Fruit fly (Drosophila melanogaster): ENCODE measurements around the gene Pmvk.

The Pmvk gene

DNA sequence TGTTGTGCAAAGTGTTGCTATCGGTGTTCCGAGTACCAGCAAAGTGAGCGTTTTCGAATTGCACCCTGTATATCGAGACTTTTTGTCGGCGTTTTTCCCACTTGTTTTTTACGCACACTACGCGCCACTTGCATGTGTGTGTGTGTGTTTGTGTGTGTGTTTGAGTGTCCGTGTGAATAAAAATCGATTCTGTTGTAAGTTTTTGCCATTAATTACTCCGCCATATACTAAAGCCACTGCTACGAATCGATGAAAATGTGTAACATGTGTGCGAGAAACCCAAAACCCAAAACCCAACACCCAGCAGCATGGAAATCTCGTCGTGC, 7.1 kb upstream of the Pmvk start (continued):
- TF ChIP-seq sna (GFP tag; IDR thresholded peaks at IDR 0.05; ENCODE audit: partially characterized antibody) (0 out of 2 replicates have a peak, but pooled peaks have one; percentile 8), NfI (GFP tag; optimal IDR thresholded peaks at IDR 0.05) (no peak), CG8290 (GFP tag; optimal IDR thresholded peaks at IDR 0.05) (no peak), CG8290 (tag; optimal IDR thresholded peaks at IDR 0.05) (no peak), Aef1 (GFP tag; IDR thresholded peaks at IDR 0.05) (0 out of 3 replicates have a peak, but pooled peaks have one; percentile 8), corto (GFP tag; optimal IDR thresholded peaks at IDR 0.05) (no peak), CG16813 (GFP tag; IDR thresholded peaks at IDR 0.05; ENCODE audit: partially characterized antibody) (no peak), HLH4C (GFP tag; IDR thresholded peaks at IDR 0.05; ENCODE audit: partially characterized antibody) (no peak), nau (GFP tag; optimal IDR thresholded peaks at IDR 0.05) (no peak), ATbp (GFP tag; optimal IDR thresholded peaks at IDR 0.05) (no peak), CG2129 (GFP tag; IDR thresholded peaks at IDR 0.05; ENCODE audit: partially characterized antibody) (no peak), Nf-YB (GFP tag; optimal IDR thresholded peaks at IDR 0.05) (no peak), hbn (GFP tag; IDR thresholded peaks at IDR 0.05; ENCODE audit: partially characterized antibody) (no peak), Bdp1 (GFP tag; optimal IDR thresholded peaks at IDR 0.05) (no peak), crp (GFP tag; optimal IDR thresholded peaks at IDR 0.05) (no peak), CTCF (GFP tag; optimal IDR thresholded peaks at IDR 0.05) (no peak), Ets65A (GFP tag) (no peak), bowl (GFP tag; IDR thresholded peaks at IDR 0.05) (no peak), chn (GFP tag; optimal IDR thresholded peaks at IDR 0.05) (no peak), CG9817 (tag; optimal IDR thresholded peaks at IDR 0.05) (no peak), Side (GFP tag; optimal IDR thresholded peaks at IDR 0.05) (no peak), Dp (GFP tag; optimal IDR thresholded peaks at IDR 0.05) (no peak), CG2199 (GFP tag; IDR thresholded peaks at IDR 0.05) (0 out of 3 replicates have a peak, but pooled peaks have one; percentile 10), CG14050 (GFP tag; IDR thresholded peaks at IDR 0.05) (no peak), CG9215 (GFP tag; IDR thresholded peaks at IDR 0.05) (no peak), Drgx (GFP tag; IDR thresholded peaks at IDR 0.05) (0 out of 2 replicates have a peak, but pooled peaks have one; percentile 3), CG10462 (GFP tag; optimal IDR thresholded peaks at IDR 0.05) (no peak), her (GFP tag; optimal IDR thresholded peaks at IDR 0.05) (no peak), CG15479 (GFP tag; optimal IDR thresholded peaks at IDR 0.05) (no peak), rib (GFP tag; IDR thresholded peaks at IDR 0.05) (no peak), cas (GFP tag; IDR thresholded peaks at IDR 0.05) (no peak), prd (optimal IDR thresholded peaks at IDR 0.05) (no peak), prd (GFP tag; IDR thresholded peaks at IDR 0.05) (no peak), CG11504 (tag; optimal IDR thresholded peaks at IDR 0.05) (peak; percentile 41), CG4360 (GFP tag; IDR thresholded peaks at IDR 0.05) (0 out of 2 replicates have a peak, but pooled peaks have one; percentile 16), dysf (GFP tag; IDR thresholded peaks at IDR 0.05) (no peak), Ravus (GFP tag; IDR thresholded peaks at IDR 0.05) (no peak), nmo (GFP tag; optimal IDR thresholded peaks at IDR 0.05) (no peak), dan (GFP tag; IDR thresholded peaks at IDR 0.05) (no peak), CG7271 (tag; optimal IDR thresholded peaks at IDR 0.05) (no peak), CG1792 (GFP tag; optimal IDR thresholded peaks at IDR 0.05) (no peak), shn (GFP tag; optimal IDR thresholded peaks at IDR 0.05) (no peak), CG9876 (GFP tag; optimal IDR thresholded peaks at IDR 0.05) (no peak), CG7963 (GFP tag; IDR thresholded peaks at IDR 0.05; ENCODE audit: partially characterized antibody) (no peak), Xbp1 (GFP tag; optimal IDR thresholded peaks at IDR 0.05) (no peak), CG15011 (GFP tag; optimal IDR thresholded peaks at IDR 0.05) (no peak), B-H2 (GFP tag; optimal IDR thresholded peaks at IDR 0.05) (no peak), CG8924 (tag; optimal IDR thresholded peaks at IDR 0.05) (peak; percentile 37), vvl (GFP tag; IDR thresholded peaks at IDR 0.05) (no peak), dm (GFP tag; optimal IDR thresholded peaks at IDR 0.05) (no peak), Ptx1 (GFP tag; IDR thresholded peaks at IDR 0.05) (no peak), Fer1 (GFP tag; optimal IDR thresholded peaks at IDR 0.05) (peak; percentile 44), Dref (GFP tag; IDR thresholded peaks at IDR 0.05) (no peak)

All from whole organism, embryonic.